Worm (Caenorhabditis elegans): ENCODE results near the gene spcs-2.

The spcs-2 gene

DNA sequence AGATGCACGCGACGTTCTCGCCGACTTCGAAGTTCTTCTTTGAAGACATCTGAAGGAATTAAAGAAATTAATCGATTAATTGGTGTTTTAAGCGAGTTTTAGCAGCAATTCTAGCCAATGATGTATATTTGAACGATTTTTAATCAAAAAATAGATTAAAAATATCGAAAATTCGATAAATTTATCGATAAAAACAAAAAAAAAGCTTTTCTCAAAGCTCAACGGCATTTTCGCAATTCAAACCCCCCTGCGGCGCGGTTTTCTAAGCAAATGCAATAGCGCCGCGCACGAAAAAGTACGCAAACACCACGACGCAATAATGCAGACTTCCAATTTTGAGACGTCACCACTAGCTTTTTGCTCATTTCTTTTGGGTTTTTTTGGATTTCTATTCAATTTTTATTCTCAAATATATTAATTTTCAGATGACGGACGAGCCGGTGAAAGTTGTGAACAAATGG lies at the start of gene spcs-2, which contains the start of gene mrg-1:
spcs-2 (plus strand) TSS at position 426 of the 461 bp plus-strand sequence.
mrg-1 (minus strand) TSS at position 51 of the 461 bp plus-strand sequence.
- TF ChIP-seq B0019.2 (GFP tag; conservative IDR thresholded peaks at IDR 0.05): peak; percentile 62
- peak; percentile 59; the same call in 1 of the 2 replicates for TF ChIP-seq attf-3 (GFP tag; conservative IDR thresholded peaks at IDR 0.05)
- no peak for TF ChIP-seq tbx-9 (tag; optimal IDR thresholded peaks at IDR 0.05; ENCODE audit: borderline replicate concordance)
- peak; percentile 89 for TF ChIP-seq F49E8.2 (tag; optimal IDR thresholded peaks at IDR 0.05; ENCODE audit: insufficient read depth)
- peak; percentile 71 for TF ChIP-seq ceh-27 (GFP tag; optimal IDR thresholded peaks at IDR 0.05)
- TF ChIP-seq B0261.1 (tag; optimal IDR thresholded peaks at IDR 0.05): no peak
- TF ChIP-seq lin-35 (GFP tag; optimal IDR thresholded peaks at IDR 0.05): peak in 2 of 3 experiments; percentile 46 to 90
- peak; percentile 82 for TF ChIP-seq rcor-1 (GFP tag; IDR thresholded peaks at IDR 0.05)
- TF ChIP-seq nhr-179 (tag; optimal IDR thresholded peaks at IDR 0.05): no peak
- TF ChIP-seq Y95B8A.8 (GFP tag; IDR thresholded peaks at IDR 0.05): 0 out of 2 replicates have a peak, but pooled peaks have one; percentile 64
- no peak for TF ChIP-seq madf-8 (GFP tag; conservative IDR thresholded peaks at IDR 0.05)
- TF ChIP-seq let-607 (tag; optimal IDR thresholded peaks at IDR 0.05): peak in 1 of 2 experiments; percentile 49
- peak; percentile 82 for TF ChIP-seq K11D2.4 (GFP tag; IDR thresholded peaks at IDR 0.05)
- TF ChIP-seq repo-1 (tag; optimal IDR thresholded peaks at IDR 0.05): no peak
- TF ChIP-seq atf-7 (tag; optimal IDR thresholded peaks at IDR 0.05): peak; percentile 10
- peak; percentile 81 for TF ChIP-seq B0336.3 (GFP tag; IDR thresholded peaks at IDR 0.05)
- no peak for TF ChIP-seq T26A5.8 (tag; optimal IDR thresholded peaks at IDR 0.05)
- TF ChIP-seq nfyb-1 (GFP tag; IDR thresholded peaks at IDR 0.05): peak; percentile 77
- peak; percentile 91 for TF ChIP-seq ZK185.1 (tag; optimal IDR thresholded peaks at IDR 0.05; ENCODE audit: poor library complexity, severe bottlenecking)
- TF ChIP-seq F33H1.4 (GFP tag; IDR thresholded peaks at IDR 0.05): peak; percentile 71
- TF ChIP-seq mel-28 (tag; optimal IDR thresholded peaks at IDR 0.05; ENCODE audit: borderline replicate concordance): peak; percentile 18
- TF ChIP-seq lin-40 (tag; optimal IDR thresholded peaks at IDR 0.05): peak; percentile 88
- TF ChIP-seq attf-5 (GFP tag; optimal IDR thresholded peaks at IDR 0.05): peak; percentile 97
- TF ChIP-seq F37B4.10 (GFP tag; IDR thresholded peaks at IDR 0.05): no peak
- peak; percentile 60 for TF ChIP-seq unc-130 (GFP tag; optimal IDR thresholded peaks at IDR 0.05)
- TF ChIP-seq Y79H2A.3 (GFP tag; conservative IDR thresholded peaks at IDR 0.05): 0 out of 2 replicates have a peak, but pooled peaks have one; percentile 34
- no peak for TF ChIP-seq F55B11.4 (tag; optimal IDR thresholded peaks at IDR 0.05; ENCODE audit: borderline replicate concordance, insufficient read depth)
- 0 out of 2 replicates have a peak, but pooled peaks have one; percentile 68 for TF ChIP-seq ztf-25 (GFP tag; IDR thresholded peaks at IDR 0.05)
- no peak for TF ChIP-seq mes-4 (tag; optimal IDR thresholded peaks at IDR 0.05)
- TF ChIP-seq K12H6.12 (tag; optimal IDR thresholded peaks at IDR 0.05): peak; percentile 52
- TF ChIP-seq attf-6 (GFP tag; IDR thresholded peaks at IDR 0.05): no peak
- peak; percentile 90 for TF ChIP-seq Y53G8AR.9 (GFP tag; conservative IDR thresholded peaks at IDR 0.05)
- peak; percentile 93 for TF ChIP-seq dox-1 (GFP tag; IDR thresholded peaks at IDR 0.05)
- peak; percentile 74 for TF ChIP-seq efl-1 (GFP tag; optimal IDR thresholded peaks at IDR 0.05)
- 0 out of 2 replicates have a peak, but pooled peaks have one; percentile 32 for TF ChIP-seq ztf-6 (GFP tag; IDR thresholded peaks at IDR 0.05)
- peak; percentile 38 for TF ChIP-seq him-1 (tag; optimal IDR thresholded peaks at IDR 0.05)
- TF ChIP-seq madf-6 (GFP tag; IDR thresholded peaks at IDR 0.05): peak; percentile 84
- TF ChIP-seq nfya-2 (GFP tag; IDR thresholded peaks at IDR 0.05): no peak
- peak; percentile 42 for TF ChIP-seq snpc-4 (GFP tag; optimal IDR thresholded peaks at IDR 0.05)
- peak in 3 of 4 experiments; percentile 57 to 72 (median 62) for TF ChIP-seq snpc-4 (tag; optimal IDR thresholded peaks at IDR 0.05)
- TF ChIP-seq lsy-27 (tag; optimal IDR thresholded peaks at IDR 0.05; ENCODE audit: borderline replicate concordance, insufficient read depth): peak; percentile 55
- TF ChIP-seq tlf-1 (GFP tag; optimal IDR thresholded peaks at IDR 0.05): peak; percentile 81
- TF ChIP-seq ceh-79 (tag; optimal IDR thresholded peaks at IDR 0.05): no peak
- TF ChIP-seq die-1 (tag; optimal IDR thresholded peaks at IDR 0.05): no peak
- TF ChIP-seq egl-44 (GFP tag; IDR thresholded peaks at IDR 0.05): peak; percentile 50; the same call in 1 of the 2 replicates
- TF ChIP-seq B0035.1 (tag; optimal IDR thresholded peaks at IDR 0.05): peak; percentile 1
- TF ChIP-seq egl-18 (GFP tag; IDR thresholded peaks at IDR 0.05): no peak
